Worm (Caenorhabditis elegans) whole organism, L4/young adult: ENCODE results near the gene T04B2.3.

ENCODE experiments used
- W03F9.2 ChIP-seq: fragments of 150-350 bp; optimal IDR thresholded peaks from 2 replicates; lab custom pipeline; 2014; ENCODE audit warnings: missing biosample characterization, missing genetic modification characterization
- dao-5 ChIP-seq: sonication (generic microtip); optimal IDR thresholded peaks from 2 replicates; lab custom pipeline; 2016; ENCODE audit warnings: missing genotype, missing genetic modification characterization, moderate library complexity, missing compliant biosample characterization
- him-1 ChIP-seq: sonication (generic microtip); optimal IDR thresholded peaks from 2 replicates; lab custom pipeline; 2016; ENCODE audit warnings: missing genotype, missing genetic modification reagents, missing genetic modification characterization, missing compliant biosample characterization

DNA sequence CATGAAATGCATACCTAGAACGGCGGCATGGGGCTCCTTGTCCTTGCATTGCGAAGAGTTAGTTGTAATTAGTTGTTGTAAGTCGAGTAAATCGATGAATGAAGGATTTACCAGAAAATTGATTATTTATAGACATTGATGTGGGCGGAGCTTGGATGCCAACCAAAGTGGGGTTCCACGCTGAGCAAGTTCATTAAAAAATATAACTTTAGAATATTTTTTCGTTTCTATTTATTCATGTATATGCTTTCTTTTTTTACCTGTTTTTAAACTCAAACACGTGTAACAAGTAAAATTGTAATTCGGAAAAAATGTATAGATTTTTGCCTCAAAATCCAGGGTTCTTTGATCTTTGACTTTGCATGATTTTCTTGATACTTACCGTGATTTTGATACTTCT is 19.6 kb upstream of the T04B2.3 start, which contains the start of gene gipc-2:
- no peak for TF ChIP-seq him-1
- no peak for TF ChIP-seq dao-5 (tag; lab: Kevin White, UChicago)
- no peak for TF ChIP-seq W03F9.2 (tag; lab: Kevin White, UChicago)
